Worm (Caenorhabditis elegans) whole organism, L4 larva: Measurements from ENCODE around the gene unc-61.

ENCODE experiments used
- R02D3.7 ChIP-seq: fragments of 150-350 bp; sonication (generic microtip); optimal IDR thresholded peaks from 3 replicates; lab custom pipeline; 2014; ENCODE audit warnings: missing biosample characterization, missing genetic modification characterization
- aha-1 ChIP-seq: fragments of 150-350 bp; peaks from one replicate; lab custom pipeline; 2014; ENCODE audit warnings: missing biosample characterization, missing genetic modification characterization
- dmd-6 ChIP-seq: fragments of 200-800 bp; sonication (Bioruptor generic); IDR thresholded peaks from 2 replicates; pipeline ENCODE4 v1.3.6; 2022; ENCODE audit warnings: missing genetic modification reagents, missing genetic modification characterization, missing compliant biosample characterization
- dmd-9 ChIP-seq: fragments of 200-800 bp; sonication (Bioruptor generic); IDR thresholded peaks from 2 replicates; pipeline ENCODE4 v1.3.6; 2022; ENCODE audit warnings: missing genetic modification reagents, missing genetic modification characterization, missing compliant biosample characterization
- dve-1 ChIP-seq: sonication (generic microtip); optimal IDR thresholded peaks from 2 replicates; lab custom pipeline; 2017; ENCODE audit warnings: antibody characterized with exemption, mild to moderate bottlenecking, missing genetic modification characterization, missing compliant biosample characterization; ENCODE audit not compliant: insufficient read depth
- egl-27 ChIP-seq: sonication (generic microtip); optimal IDR thresholded peaks from 3 replicates; lab custom pipeline; 2017; ENCODE audit warnings: missing biosample characterization, missing genetic modification reagents, missing genetic modification characterization
- nhr-102 ChIP-seq: sonication (generic microtip); optimal IDR thresholded peaks from 2 replicates; lab custom pipeline; 2016; ENCODE audit warnings: mild to moderate bottlenecking, missing genetic modification characterization, moderate library complexity, missing compliant biosample characterization
- pha-4 ChIP-seq, 2 experiments: fragments of 150-350 bp in 1 of 2; fragments of 200-800 bp in 1 of 2; sonication (Bioruptor generic) in 1 of 2; IDR thresholded peaks in 1 of 2; optimal IDR thresholded peaks in 1 of 2; 2 replicates each; pipeline versions ENCODE4 v1.3.6 to Lab custom; 2014 to 2022; ENCODE audit warnings: missing genetic modification characterization in 2 of 2, missing genetic modification reagents in 2 of 2, missing biosample characterization in 1 of 2, missing compliant biosample characterization in 1 of 2
- unc-62 ChIP-seq, 3 experiments: fragments of 150-350 bp in 1 of 3; sonication (generic microtip); optimal IDR thresholded peaks in 2 of 3; peaks in 1 of 3; 1 replicate in 1 of 3; 2 replicates in 2 of 3; lab custom pipeline; 2014 to 2017; ENCODE audit warnings: missing biosample characterization in 3 of 3, missing genetic modification characterization in 3 of 3, missing genetic modification reagents in 3 of 3, missing genotype in 1 of 3

DNA sequence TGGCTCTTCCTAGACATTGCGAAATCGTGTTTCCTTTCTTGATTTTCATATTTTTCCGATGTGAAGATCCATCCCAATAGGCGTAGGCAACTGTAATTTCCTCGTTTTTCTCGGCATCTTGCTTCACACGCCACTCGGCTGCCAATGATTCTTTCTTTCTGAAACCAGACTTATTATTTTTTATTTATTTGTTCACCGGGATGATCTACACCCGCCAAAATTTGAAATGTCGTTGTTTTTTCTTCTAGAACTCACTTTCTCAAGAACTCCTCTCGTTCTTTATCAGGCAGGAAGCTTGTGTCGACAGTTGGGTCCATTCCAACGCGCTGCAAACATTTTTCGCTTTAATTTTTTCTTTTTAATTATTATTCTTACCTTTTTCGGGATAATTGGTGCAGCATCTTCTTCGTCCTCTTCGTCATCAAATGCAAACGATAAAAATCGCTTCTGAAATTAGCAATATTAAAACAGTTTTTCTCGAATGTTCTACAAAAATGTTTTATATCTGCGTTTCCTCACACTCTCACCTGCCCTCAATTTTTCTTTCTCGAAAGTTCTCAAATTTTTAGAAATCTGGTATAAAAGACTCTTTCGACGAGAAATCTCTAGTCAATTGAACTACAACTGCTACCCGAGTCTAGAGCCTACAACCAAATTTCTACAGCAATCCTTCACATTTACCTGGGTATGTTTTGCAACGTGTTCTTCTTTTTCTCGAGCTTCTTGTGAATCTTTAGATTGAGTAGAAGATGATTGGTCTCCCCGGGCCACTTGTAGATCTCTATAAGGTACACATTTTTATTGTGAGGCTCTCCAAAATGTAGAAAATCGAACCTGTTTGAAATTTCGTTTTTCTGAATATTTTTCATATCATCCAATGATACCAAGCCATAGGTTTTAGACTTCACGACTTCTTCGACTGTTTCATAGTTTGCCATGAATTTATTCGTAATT is 49.4 kb downstream of the unc-61 start, which contains the start of gene hsp-90:
- TF ChIP-seq dve-1 (tag; lab: Kevin White, UChicago) (no peak), unc-62 (GFP tag; optimal IDR thresholded peaks at IDR 0.05 in 1 of 2; lab: Kevin White, UChicago) (no peak), unc-62 (tag; optimal IDR thresholded peaks at IDR 0.05; lab: Kevin White, UChicago) (no peak), dmd-9 (GFP tag; lab: Robert Waterston, UW) (no peak), aha-1 (tag; lab: Kevin White, UChicago) (no peak), pha-4 (GFP tag; IDR thresholded peaks at IDR 0.05; lab: Robert Waterston, UW) (no peak), pha-4 (tag; optimal IDR thresholded peaks at IDR 0.05; lab: Kevin White, UChicago) (no peak), nhr-102 (tag; lab: Kevin White, UChicago) (no peak), R02D3.7 (no peak), egl-27 (no peak), dmd-6 (GFP tag; lab: Robert Waterston, UW) (no peak)
